Worm (Caenorhabditis elegans) whole organism, early embryonic: ENCODE measurements around the gene vit-6.

Source experiments
- B0310.2 ChIP-seq: sonication (generic microtip); optimal IDR thresholded peaks from 2 replicates; lab custom pipeline; 2016; ENCODE audit warnings: mild to moderate bottlenecking, missing genetic modification characterization, missing compliant biosample characterization
- F13C5.2 ChIP-seq: sonication (generic microtip); optimal IDR thresholded peaks from 2 replicates; lab custom pipeline; 2017; ENCODE audit warnings: mild to moderate bottlenecking, missing genetic modification characterization, inconsistent platforms, missing compliant biosample characterization
- aly-1 ChIP-seq: sonication (generic microtip); optimal IDR thresholded peaks from 2 replicates; lab custom pipeline; 2016; ENCODE audit warnings: missing genetic modification characterization, missing compliant biosample characterization
- ama-1 ChIP-seq: fragments of 150-350 bp; optimal IDR thresholded peaks from 2 replicates; lab custom pipeline; 2014
- ceh-36 ChIP-seq: sonication (generic microtip); optimal IDR thresholded peaks from 2 replicates; lab custom pipeline; 2016; ENCODE audit warnings: missing genetic modification characterization, inconsistent platforms, missing compliant biosample characterization
- ets-7 ChIP-seq: sonication (generic microtip); optimal IDR thresholded peaks from 2 replicates; lab custom pipeline; 2016; ENCODE audit warnings: missing genotype, missing genetic modification characterization, missing compliant biosample characterization
- flt-1 ChIP-seq: fragments of 200-800 bp; sonication (Bioruptor generic); IDR thresholded peaks from 2 replicates; pipeline ENCODE4 v1.3.6; 2022; ENCODE audit warnings: missing genetic modification characterization, missing compliant biosample characterization
- hmbx-1 ChIP-seq: sonication (generic microtip); optimal IDR thresholded peaks from 2 replicates; lab custom pipeline; 2016; ENCODE audit warnings: mild to moderate bottlenecking, missing genetic modification characterization, missing compliant biosample characterization
- hmg-4 ChIP-seq: fragments of 200-800 bp; sonication (Bioruptor generic); optimal IDR thresholded peaks from 2 replicates; lab custom pipeline; 2018; ENCODE audit warnings: mild to moderate bottlenecking, missing genetic modification characterization, missing compliant biosample characterization
- pes-1 ChIP-seq: fragments of 200-800 bp; sonication (Bioruptor generic); IDR thresholded peaks from 2 replicates; pipeline ENCODE4 v1.3.6; 2022; ENCODE audit warnings: missing genetic modification reagents, missing genetic modification characterization, missing compliant biosample characterization
- sea-1 ChIP-seq: fragments of 200-800 bp; sonication (Bioruptor generic); conservative IDR thresholded peaks from 2 replicates; pipeline ENCODE4 v1.3.6; 2022; ENCODE audit warnings: missing genetic modification characterization, missing compliant biosample characterization
- tbx-37 ChIP-seq: fragments of 200-800 bp; sonication (Bioruptor generic); conservative IDR thresholded peaks from 2 replicates; pipeline ENCODE4 v1.3.6; 2022; ENCODE audit warnings: missing genetic modification reagents, missing genetic modification characterization, missing compliant biosample characterization
- tra-4 ChIP-seq: sonication (generic microtip); optimal IDR thresholded peaks from 2 replicates; lab custom pipeline; 2017; ENCODE audit warnings: missing genetic modification characterization, missing compliant biosample characterization

DNA sequence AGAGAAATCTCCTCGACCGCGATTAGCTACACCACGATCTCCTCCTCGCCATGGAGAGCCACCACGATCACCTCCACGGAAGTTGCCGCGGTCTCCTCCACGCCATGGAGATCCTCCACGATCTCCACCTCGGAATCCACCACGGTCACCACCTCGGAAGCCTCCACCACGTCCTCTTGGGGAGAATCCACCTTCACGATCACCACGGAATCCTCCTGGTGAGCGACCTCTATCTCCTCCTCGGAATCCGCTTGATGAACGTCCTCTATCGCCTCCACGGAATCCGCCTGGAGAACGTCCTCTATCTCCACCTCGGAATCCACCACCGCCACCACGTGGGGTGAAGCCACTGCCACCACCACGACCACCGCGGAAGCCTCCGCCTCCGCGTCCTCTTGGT is 28.1 kb downstream of the vit-6 start:
- TF ChIP-seq ceh-36 (tag; lab: Kevin White, UChicago) (no peak), hmg-4 (GFP tag; lab: Kevin White, UChicago) (no peak), ama-1 (no peak), tra-4 (tag; lab: Kevin White, UChicago) (no peak), ets-7 (tag; lab: Kevin White, UChicago) (no peak), tbx-37 (GFP tag; lab: Robert Waterston, UW) (no peak), pes-1 (GFP tag; lab: Robert Waterston, UW) (no peak), aly-1 (tag; lab: Kevin White, UChicago) (no peak), B0310.2 (tag; lab: Kevin White, UChicago) (no peak), sea-1 (GFP tag; lab: Robert Waterston, UW) (0 out of 2 replicates have a peak, but pooled peaks have one; percentile 10), flt-1 (GFP tag; lab: Robert Waterston, UW) (no peak), hmbx-1 (tag; lab: Kevin White, UChicago) (no peak), F13C5.2 (no peak)
